Fruit fly (Drosophila melanogaster) whole organism, embryonic: ENCODE measurements around the gene RpL27A.

Experiments
- Aef1 ChIP-seq: fragments of 200-800 bp; sonication (Bioruptor generic); IDR thresholded peaks from 3 replicates; pipeline ENCODE4 v1.3.6; 2022; ENCODE audit warnings: missing biosample characterization, missing genetic modification characterization
- B-H2 ChIP-seq: fragments of 200-800 bp; sonication (Bioruptor generic); optimal IDR thresholded peaks from 2 replicates; lab custom pipeline; 2018; ENCODE audit warnings: missing biosample characterization, mild to moderate bottlenecking, missing genetic modification characterization
- CG10979 ChIP-seq: fragments of 200-800 bp; sonication (Bioruptor generic); optimal IDR thresholded peaks from 2 replicates; lab custom pipeline; 2018; ENCODE audit warnings: missing biosample characterization, mild to moderate bottlenecking, missing genetic modification characterization, moderate library complexity
- CG13296 ChIP-seq: fragments of 200-800 bp; sonication (Bioruptor generic); optimal IDR thresholded peaks from 3 replicates; lab custom pipeline; 2018; ENCODE audit warnings: missing biosample characterization, mild to moderate bottlenecking, missing genetic modification characterization
- CG14965 ChIP-seq: fragments of 200-800 bp; sonication (Bioruptor generic); optimal IDR thresholded peaks from 2 replicates; lab custom pipeline; 2016; ENCODE audit warnings: missing biosample characterization, missing genetic modification characterization, borderline replicate concordance
- CG15479 ChIP-seq: fragments of 200-800 bp; sonication (Bioruptor generic); optimal IDR thresholded peaks from 3 replicates; lab custom pipeline; 2019; ENCODE audit warnings: missing biosample characterization, mild to moderate bottlenecking, missing genetic modification characterization, moderate library complexity
- CG1647 ChIP-seq: fragments of 200-800 bp; sonication (Bioruptor generic); optimal IDR thresholded peaks from 3 replicates; lab custom pipeline; 2016; ENCODE audit warnings: missing biosample characterization, missing genetic modification characterization
- CG17612 ChIP-seq: fragments of 200-800 bp; sonication (Bioruptor generic); IDR thresholded peaks from 2 replicates; pipeline ENCODE4 v1.3.6; 2022; ENCODE audit warnings: missing biosample characterization, missing genetic modification characterization
- CG18619 ChIP-seq: fragments of 200-800 bp; sonication (Bioruptor generic); optimal IDR thresholded peaks from 3 replicates; lab custom pipeline; 2017; ENCODE audit warnings: missing biosample characterization, mild to moderate bottlenecking, missing genetic modification characterization
- CG2129 ChIP-seq: fragments of 200-800 bp; sonication (Bioruptor generic); IDR thresholded peaks from 2 replicates; pipeline ENCODE4 v1.3.6; 2022; ENCODE audit warnings: missing biosample characterization, missing genetic modification characterization; ENCODE audit not compliant: partially characterized antibody
- CG2875 ChIP-seq: fragments of 200-800 bp; sonication (Bioruptor generic); optimal IDR thresholded peaks from 2 replicates; lab custom pipeline; 2017; ENCODE audit warnings: missing biosample characterization, mild to moderate bottlenecking, missing genetic modification characterization, missing genetic modification reagents
- CG5953 ChIP-seq: fragments of 200-800 bp; sonication (Bioruptor generic); IDR thresholded peaks from 2 replicates; pipeline ENCODE4 v1.3.6; 2022; ENCODE audit warnings: missing biosample characterization, missing genetic modification characterization
- CG6791 ChIP-seq: fragments of 200-800 bp; sonication (Bioruptor generic); IDR thresholded peaks from 3 replicates; pipeline ENCODE4 v1.3.6; 2022; ENCODE audit warnings: missing biosample characterization, missing genetic modification characterization; ENCODE audit not compliant: partially characterized antibody
- CG6854 ChIP-seq: fragments of 200-800 bp; sonication (Bioruptor generic); optimal IDR thresholded peaks from 3 replicates; lab custom pipeline; 2017; ENCODE audit warnings: missing biosample characterization, mild to moderate bottlenecking, missing genetic modification characterization
- CG7839 ChIP-seq: fragments of 200-800 bp; sonication (Bioruptor generic); optimal IDR thresholded peaks from 3 replicates; lab custom pipeline; 2018; ENCODE audit warnings: missing biosample characterization, mild to moderate bottlenecking, missing genetic modification characterization, moderate library complexity
- CG7987 ChIP-seq: fragments of 200-800 bp; sonication (Bioruptor generic); optimal IDR thresholded peaks from 2 replicates; lab custom pipeline; 2018; ENCODE audit warnings: missing biosample characterization, mild to moderate bottlenecking, missing genetic modification characterization, moderate library complexity
- CTCF ChIP-seq: fragments of 200-800 bp; sonication (Bioruptor generic); optimal IDR thresholded peaks from 2 replicates; lab custom pipeline; 2017; ENCODE audit warnings: missing biosample characterization, mild to moderate bottlenecking, missing genetic modification characterization, moderate library complexity
- D ChIP-seq, 2 experiments: fragments of 200-800 bp in 1 of 2; fragments of >200 bp in 1 of 2; sonication (Bioruptor generic) in 1 of 2; optimal IDR thresholded peaks; 2 replicates in 1 of 2; 3 replicates in 1 of 2; lab custom pipeline; 2017; ENCODE audit warnings: mild to moderate bottlenecking in 1 of 2, missing biosample characterization in 1 of 2, missing genetic modification characterization in 1 of 2, missing genetic modification reagents in 1 of 2
- Dref ChIP-seq: fragments of 200-800 bp; sonication (Bioruptor generic); IDR thresholded peaks from 2 replicates; pipeline ENCODE4 v1.3.6; 2022; ENCODE audit warnings: missing biosample characterization, missing genetic modification characterization
- Gug ChIP-seq: fragments of 200-800 bp; sonication (Bioruptor generic); IDR thresholded peaks from 4 replicates; pipeline ENCODE4 v1.3.6; 2022; ENCODE audit warnings: missing biosample characterization, missing genetic modification characterization
- Six4 ChIP-seq: fragments of 200-800 bp; sonication (Bioruptor generic); optimal IDR thresholded peaks from 2 replicates; lab custom pipeline; 2016; ENCODE audit warnings: missing biosample characterization, missing genetic modification characterization
- Tbp ChIP-seq: fragments of >200 bp; optimal IDR thresholded peaks from 2 replicates; lab custom pipeline; 2018; ENCODE audit warnings: missing biosample characterization, missing genetic modification characterization
- ap ChIP-seq: fragments of 200-800 bp; sonication (Bioruptor generic); IDR thresholded peaks from 2 replicates; pipeline ENCODE4 v1.3.6; 2022; ENCODE audit warnings: missing biosample characterization, missing genetic modification characterization
- ash1 ChIP-seq: fragments of 200-800 bp; sonication (Bioruptor generic); optimal IDR thresholded peaks from 2 replicates; lab custom pipeline; 2018; ENCODE audit warnings: missing biosample characterization, mild to moderate bottlenecking, missing genetic modification characterization
- ato ChIP-seq: fragments of 200-800 bp; sonication (Bioruptor generic); IDR thresholded peaks from 2 replicates; pipeline ENCODE4 v1.3.6; 2022; ENCODE audit warnings: missing biosample characterization, missing genetic modification characterization; ENCODE audit not compliant: partially characterized antibody
- bowl ChIP-seq: fragments of 200-800 bp; sonication (Bioruptor generic); IDR thresholded peaks from 2 replicates; pipeline ENCODE4 v1.3.6; 2022; ENCODE audit warnings: missing biosample characterization, missing genetic modification characterization
- crol ChIP-seq: fragments of 200-800 bp; sonication (Bioruptor generic); IDR thresholded peaks from 2 replicates; pipeline ENCODE4 v1.3.6; 2022; ENCODE audit warnings: missing biosample characterization, missing genetic modification characterization
- da ChIP-seq: fragments of 200-800 bp; sonication (Bioruptor generic); optimal IDR thresholded peaks from 2 replicates; lab custom pipeline; 2016; ENCODE audit warnings: missing biosample characterization, missing genetic modification characterization
- dan ChIP-seq: fragments of 200-800 bp; sonication (Bioruptor generic); IDR thresholded peaks from 2 replicates; pipeline ENCODE4 v1.3.6; 2022; ENCODE audit warnings: missing biosample characterization, missing genetic modification characterization
- dimm ChIP-seq: fragments of 200-800 bp; sonication (Bioruptor generic); IDR thresholded peaks from 2 replicates; pipeline ENCODE4 v1.3.6; 2022; ENCODE audit warnings: missing biosample characterization, missing genetic modification characterization
- dm ChIP-seq: fragments of 200-800 bp; sonication (Bioruptor generic); optimal IDR thresholded peaks from 3 replicates; lab custom pipeline; 2016; ENCODE audit warnings: missing biosample characterization, missing genetic modification characterization
- fd96Cb ChIP-seq: fragments of 200-800 bp; sonication (Bioruptor generic); optimal IDR thresholded peaks from 2 replicates; lab custom pipeline; 2018; ENCODE audit warnings: missing biosample characterization, mild to moderate bottlenecking, missing genetic modification characterization, moderate library complexity
- ftz-f1 ChIP-seq: fragments of 200-800 bp; sonication (Bioruptor generic); optimal IDR thresholded peaks from 2 replicates; lab custom pipeline; 2016; ENCODE audit warnings: missing biosample characterization, missing genetic modification characterization
- gce ChIP-seq: fragments of 200-800 bp; sonication (Bioruptor generic); IDR thresholded peaks from 3 replicates; pipeline ENCODE4 v1.3.6; 2022; ENCODE audit warnings: missing biosample characterization, missing genetic modification characterization
- jigr1 ChIP-seq: fragments of 200-800 bp; sonication (Bioruptor generic); IDR thresholded peaks from 3 replicates; pipeline ENCODE4 v1.3.6; 2022; ENCODE audit warnings: missing biosample characterization, missing genetic modification characterization
- jumu ChIP-seq: fragments of 200-800 bp; sonication (Bioruptor generic); optimal IDR thresholded peaks from 3 replicates; lab custom pipeline; 2016; ENCODE audit warnings: missing biosample characterization, missing genetic modification characterization
- ken ChIP-seq: fragments of 200-800 bp; sonication (Bioruptor generic); IDR thresholded peaks from 3 replicates; pipeline ENCODE4 v1.3.6; 2022; ENCODE audit warnings: missing biosample characterization, missing genetic modification characterization
- lmd ChIP-seq: fragments of 200-800 bp; sonication (Bioruptor generic); IDR thresholded peaks from 2 replicates; pipeline ENCODE4 v1.3.6; 2022; ENCODE audit warnings: missing biosample characterization, missing genetic modification characterization
- lov ChIP-seq, 2 experiments: fragments of 200-800 bp in 1 of 2; fragments of >200 bp in 1 of 2; sonication (Bioruptor generic) in 1 of 2; IDR thresholded peaks in 1 of 2; optimal IDR thresholded peaks in 1 of 2; 2 replicates in 1 of 2; 3 replicates in 1 of 2; pipeline versions ENCODE4 v1.3.6 to Lab custom; 2017 to 2022; ENCODE audit warnings: missing biosample characterization in 1 of 2, missing genetic modification characterization in 1 of 2
- repo ChIP-seq: fragments of 200-800 bp; sonication (Bioruptor generic); optimal IDR thresholded peaks from 2 replicates; lab custom pipeline; 2016; ENCODE audit warnings: missing biosample characterization, missing genetic modification characterization
- schlank ChIP-seq: fragments of 200-800 bp; sonication (Bioruptor generic); optimal IDR thresholded peaks from 2 replicates; lab custom pipeline; 2018; ENCODE audit warnings: missing biosample characterization, mild to moderate bottlenecking, missing genetic modification characterization
- sd ChIP-seq: fragments of 200-800 bp; sonication (Bioruptor generic); optimal IDR thresholded peaks from 3 replicates; lab custom pipeline; 2018; ENCODE audit warnings: missing biosample characterization, mild to moderate bottlenecking, missing genetic modification characterization, moderate library complexity
- seq ChIP-seq: fragments of 200-800 bp; sonication (Bioruptor generic); IDR thresholded peaks from 2 replicates; pipeline ENCODE4 v1.3.6; 2022; ENCODE audit warnings: missing biosample characterization, missing genetic modification characterization
- slbo ChIP-seq: fragments of 200-800 bp; sonication (Bioruptor generic); IDR thresholded peaks from 2 replicates; pipeline ENCODE4 v1.3.6; 2022; ENCODE audit warnings: missing biosample characterization, missing genetic modification characterization
- sna ChIP-seq: fragments of 200-800 bp; sonication (Bioruptor generic); IDR thresholded peaks from 2 replicates; pipeline ENCODE4 v1.3.6; 2022; ENCODE audit warnings: missing biosample characterization, missing genetic modification characterization; ENCODE audit not compliant: partially characterized antibody
- sug ChIP-seq: fragments of 200-800 bp; optimal IDR thresholded peaks from 2 replicates; lab custom pipeline; 2019; ENCODE audit warnings: missing biosample characterization, mild to moderate bottlenecking, missing genetic modification characterization, moderate library complexity
- zf30C ChIP-seq: fragments of 200-800 bp; sonication (Bioruptor generic); optimal IDR thresholded peaks from 3 replicates; lab custom pipeline; 2018; ENCODE audit warnings: missing biosample characterization, mild to moderate bottlenecking, missing genetic modification characterization

RpL27A gene

dm6 chr2L:4458119-4459056, at the start of gene RpL27A (continued):
- TF ChIP-seq jumu (GFP tag; lab: Kevin White, UChicago): peak; percentile 31
- TF ChIP-seq Gug (GFP tag; lab: Robert Waterston, UW): peak; percentile 38; the same call in 2 of the 4 replicates
- TF ChIP-seq D (optimal IDR thresholded peaks at IDR 0.05; lab: Kevin White, UChicago): no peak
- peak; percentile 69 for TF ChIP-seq D (GFP tag; optimal IDR thresholded peaks at IDR 0.05; lab: Kevin White, UChicago)
- TF ChIP-seq ftz-f1 (GFP tag; lab: Kevin White, UChicago): peak; percentile 6
- TF ChIP-seq slbo (GFP tag; lab: Robert Waterston, UW): peak; percentile 81
- TF ChIP-seq CG15479: no peak
- TF ChIP-seq gce: peak; percentile 85
- TF ChIP-seq CTCF: peak; percentile 32
- peak; percentile 96 for TF ChIP-seq CG7987 (GFP tag; lab: Kevin White, UChicago)
- TF ChIP-seq CG1647 (GFP tag; lab: Kevin White, UChicago): peak; percentile 60
- TF ChIP-seq ash1: peak; percentile 91
- TF ChIP-seq da (GFP tag; lab: Kevin White, UChicago): peak; percentile 12
- peak; percentile 86 for TF ChIP-seq CG13296 (GFP tag; lab: Kevin White, UChicago)
- TF ChIP-seq Dref (GFP tag; lab: Robert Waterston, UW): peak; percentile 61
- no peak for TF ChIP-seq CG14965 (GFP tag; lab: Kevin White, UChicago)
- peak; percentile 68 for TF ChIP-seq lmd (GFP tag; lab: Robert Waterston, UW)
- peak; percentile 46; the same call in 1 of the 2 replicates for TF ChIP-seq CG17612
- TF ChIP-seq schlank (tag; lab: Kevin White, UChicago): peak; percentile 84
- no peak for TF ChIP-seq Tbp (GFP tag; lab: Kevin White, UChicago)
- TF ChIP-seq CG10979 (tag; lab: Kevin White, UChicago): peak; percentile 49
- TF ChIP-seq zf30C: peak; percentile 53
- TF ChIP-seq CG5953 (GFP tag; lab: Robert Waterston, UW): peak; percentile 73
- peak; percentile 49; the same call in 1 of the 2 replicates for TF ChIP-seq dimm (GFP tag; lab: Robert Waterston, UW)
- TF ChIP-seq repo: peak; percentile 61
- TF ChIP-seq sug (tag; lab: Kevin White, UChicago): peak; percentile 76
- peak; percentile 43 for TF ChIP-seq Six4 (GFP tag; lab: Kevin White, UChicago)
- TF ChIP-seq CG6854 (GFP tag; lab: Kevin White, UChicago): peak; percentile 75
- peak; percentile 84 for TF ChIP-seq ken
- no peak for TF ChIP-seq lov (optimal IDR thresholded peaks at IDR 0.05; lab: Kevin White, UChicago)
- peak; percentile 79; the same call in 2 of the 3 replicates for TF ChIP-seq lov (GFP tag; IDR thresholded peaks at IDR 0.05; lab: Robert Waterston, UW)
- TF ChIP-seq CG6791 (GFP tag; lab: Robert Waterston, UW): peak; percentile 53; the same call in 1 of the 3 replicates
- peak; percentile 71 for TF ChIP-seq sna (GFP tag; lab: Robert Waterston, UW)
- TF ChIP-seq bowl (GFP tag; lab: Robert Waterston, UW): no peak
- peak; percentile 69 for TF ChIP-seq seq
- TF ChIP-seq CG2875 (GFP tag; lab: Kevin White, UChicago): peak; percentile 84
- peak; percentile 61 for TF ChIP-seq ap (GFP tag; lab: Robert Waterston, UW)
- TF ChIP-seq fd96Cb: peak; percentile 38
- TF ChIP-seq jigr1: 0 out of 3 replicates have a peak, but pooled peaks have one; percentile 25
- TF ChIP-seq crol (GFP tag; lab: Robert Waterston, UW): peak; percentile 48; the same call in 1 of the 2 replicates
- no peak; the same call in 1 of the 2 replicates for TF ChIP-seq ato (GFP tag; lab: Robert Waterston, UW)
- TF ChIP-seq CG18619 (GFP tag; lab: Kevin White, UChicago): peak; percentile 86
- TF ChIP-seq B-H2 (GFP tag; lab: Kevin White, UChicago): peak; percentile 90
- TF ChIP-seq CG7839 (tag; lab: Kevin White, UChicago): peak; percentile 75
- no peak for TF ChIP-seq CG2129 (GFP tag; lab: Robert Waterston, UW)
- peak; percentile 63; the same call in 2 of the 3 replicates for TF ChIP-seq Aef1 (GFP tag; lab: Robert Waterston, UW)
- TF ChIP-seq dan (GFP tag; lab: Robert Waterston, UW): no peak
- TF ChIP-seq sd (tag; lab: Kevin White, UChicago): peak; percentile 68
- TF ChIP-seq dm (GFP tag; lab: Kevin White, UChicago): peak; percentile 97
